Worm (Caenorhabditis elegans): Measurements from ENCODE around the gene C44H4.4.

- TF ChIP-seq aptf-3 (GFP tag; IDR thresholded peaks at IDR 0.05) (no peak), rec-8 (tag; optimal IDR thresholded peaks at IDR 0.05) (no peak), attf-6 (GFP tag; IDR thresholded peaks at IDR 0.05) (no peak), rpc-1 (optimal IDR thresholded peaks at IDR 0.05) (no peak), rpc-1 (tag; optimal IDR thresholded peaks at IDR 0.05) (no peak), attf-5 (GFP tag; optimal IDR thresholded peaks at IDR 0.05) (no peak), D2030.7 (GFP tag; IDR thresholded peaks at IDR 0.05) (no peak), sea-2 (GFP tag; IDR thresholded peaks at IDR 0.05) (no peak), ZK185.1 (tag; optimal IDR thresholded peaks at IDR 0.05; ENCODE audit: poor library complexity, severe bottlenecking) (no peak), ama-1 (optimal IDR thresholded peaks at IDR 0.05) (no peak), ama-1 (GFP tag; optimal IDR thresholded peaks at IDR 0.05) (no peak), nhr-27 (tag; optimal IDR thresholded peaks at IDR 0.05) (no peak)
Observed at ce11 chrX:14577579-14578127, 11.2 kb downstream of the C44H4.4 start, which contains the start of gene let-4.

Data from whole organism, young adult.